Worm (Caenorhabditis elegans) whole organism, mixed stage, embryonic: ENCODE data around the gene M163.1.

Source experiments
- M03D4.4 ChIP-seq: sonication (generic microtip); optimal IDR thresholded peaks from 2 replicates; lab custom pipeline; 2017; ENCODE audit warnings: mild to moderate bottlenecking, missing genetic modification characterization, missing compliant biosample characterization
- ces-1 ChIP-seq: fragments of 150-350 bp; optimal IDR thresholded peaks from 2 replicates; lab custom pipeline; 2014; ENCODE audit warnings: missing biosample characterization, missing genetic modification reagents, missing genetic modification characterization
- mab-5 ChIP-seq: fragments of 150-350 bp; optimal IDR thresholded peaks from 2 replicates; lab custom pipeline; 2014; ENCODE audit warnings: missing biosample characterization, missing genetic modification characterization

DNA sequence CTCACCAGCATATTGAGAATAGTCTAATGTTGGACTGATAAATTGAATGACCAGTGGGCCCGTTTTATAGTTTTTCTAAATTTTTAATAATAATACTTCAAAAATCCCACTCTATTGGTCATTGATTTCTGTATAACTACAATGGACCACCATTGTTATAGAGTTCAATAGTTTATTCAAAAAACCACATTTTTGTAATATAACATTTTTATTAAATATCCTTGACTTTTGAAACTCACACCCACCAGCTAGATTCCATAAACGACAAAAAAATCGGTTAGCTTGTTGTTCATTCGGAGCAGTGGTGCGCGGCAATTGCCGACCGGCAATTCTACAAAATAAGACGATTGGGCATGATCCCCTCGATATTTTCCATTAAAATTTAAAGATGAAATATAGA is 23.9 kb upstream of the M163.1 start, which contains the start of gene nspc-18:
- TF ChIP-seq ces-1 (no peak), mab-5 (tag; lab: Kevin White, UChicago) (no peak), M03D4.4 (tag; lab: Kevin White, UChicago) (no peak)
